Worm (Caenorhabditis elegans): Measurements from ENCODE around the gene AC3.12.

DNA sequence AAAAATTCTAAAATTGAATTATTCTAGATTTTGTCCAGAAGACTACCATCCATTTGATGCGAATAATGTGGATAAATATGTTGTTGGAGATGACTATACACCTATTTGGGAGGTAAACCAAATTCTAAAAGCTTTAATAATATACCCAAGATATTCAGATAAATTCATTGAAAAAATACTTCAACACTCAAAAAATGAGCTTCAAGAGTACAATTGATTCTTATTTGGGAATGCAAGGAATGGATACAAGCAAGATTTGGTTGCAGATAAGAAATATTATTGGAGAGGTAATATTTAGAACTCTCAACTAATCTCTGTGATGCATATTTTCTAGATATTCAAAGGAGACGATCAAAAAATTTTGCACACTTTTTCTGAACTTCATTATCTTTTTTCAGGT is 19.0 kb downstream of the AC3.12 start:
- no peak for TF ChIP-seq snpc-4 (tag; optimal IDR thresholded peaks at IDR 0.05)
- TF ChIP-seq unc-62 (GFP tag; optimal IDR thresholded peaks at IDR 0.05): no peak
- TF ChIP-seq ces-1 (GFP tag; optimal IDR thresholded peaks at IDR 0.05): no peak
- no peak for TF ChIP-seq nhr-12 (tag; optimal IDR thresholded peaks at IDR 0.05)
- no peak for TF ChIP-seq elt-3 (tag; optimal IDR thresholded peaks at IDR 0.05)
- TF ChIP-seq pha-4 (tag; optimal IDR thresholded peaks at IDR 0.05): no peak
